Worm (Caenorhabditis elegans): ENCODE results near the gene Y61A9LA.7.

DNA sequence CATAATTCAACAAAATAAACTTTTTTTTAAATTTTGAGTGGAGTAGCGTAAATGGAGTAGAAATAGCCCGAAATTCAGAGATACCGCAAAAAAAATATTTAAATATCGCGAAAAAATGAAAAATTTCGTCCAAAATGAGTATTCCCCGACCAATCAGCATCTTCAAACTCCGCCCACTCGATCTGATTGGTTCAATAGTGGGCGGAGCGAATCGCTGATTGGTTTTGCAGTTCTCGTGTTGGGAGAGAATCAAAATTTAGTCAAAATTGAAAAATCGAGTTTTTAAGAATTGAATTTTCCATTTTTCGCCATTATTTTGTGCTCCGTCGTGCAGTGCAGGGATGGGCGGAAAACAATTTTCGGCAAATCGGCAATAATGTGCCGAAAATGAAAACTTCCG, 15.9 kb upstream of the Y61A9LA.7 start:
- TF ChIP-seq fos-1 (tag; optimal IDR thresholded peaks at IDR 0.05): no peak
- no peak for TF ChIP-seq nhr-90 (tag; optimal IDR thresholded peaks at IDR 0.05; ENCODE audit: poor library complexity)
- TF ChIP-seq lin-13 (GFP tag; optimal IDR thresholded peaks at IDR 0.05): no peak
- no peak for TF ChIP-seq rnt-1 (tag; optimal IDR thresholded peaks at IDR 0.05)
- TF ChIP-seq nhr-28 (tag; optimal IDR thresholded peaks at IDR 0.05): no peak
- TF ChIP-seq nhr-76 (tag; optimal IDR thresholded peaks at IDR 0.05): no peak
- no peak for TF ChIP-seq ces-1 (GFP tag; optimal IDR thresholded peaks at IDR 0.05)
- TF ChIP-seq nhr-237 (tag; optimal IDR thresholded peaks at IDR 0.05): no peak
- no peak for TF ChIP-seq ama-1 (optimal IDR thresholded peaks at IDR 0.05)
- no peak for TF ChIP-seq alr-1 (tag; optimal IDR thresholded peaks at IDR 0.05; ENCODE audit: borderline replicate concordance)
- TF ChIP-seq elt-3 (tag; optimal IDR thresholded peaks at IDR 0.05): no peak
- TF ChIP-seq mep-1 (tag; optimal IDR thresholded peaks at IDR 0.05): no peak
- no peak for TF ChIP-seq unc-62 (GFP tag; optimal IDR thresholded peaks at IDR 0.05)
